Worm (Caenorhabditis elegans) whole organism, young adult: ENCODE data around the gene Y73B6BL.270.
"Not testable (repeated sequence)": the region's sequence is repeated elsewhere in the genome, so short reads cannot be mapped to it uniquely, and the experiment has no call there.

Experiments used
- F22D6.2 ChIP-seq: sonication (generic microtip); optimal IDR thresholded peaks from 2 replicates; lab custom pipeline; 2016; ENCODE audit warnings: mild to moderate bottlenecking, missing genetic modification characterization, missing compliant biosample characterization
- F49E8.2 ChIP-seq: sonication (generic microtip); optimal IDR thresholded peaks from 3 replicates; lab custom pipeline; 2017; ENCODE audit warnings: missing genetic modification characterization, mild to moderate bottlenecking, missing compliant biosample characterization, antibody characterized with exemption, moderate library complexity; ENCODE audit not compliant: insufficient read depth
- F52B5.7 ChIP-seq: sonication (generic microtip); optimal IDR thresholded peaks from 2 replicates; lab custom pipeline; 2016; ENCODE audit warnings: mild to moderate bottlenecking, missing genetic modification characterization, missing compliant biosample characterization
- bed-2 ChIP-seq: fragments of 200-800 bp; sonication (Bioruptor generic); IDR thresholded peaks from 2 replicates; pipeline ENCODE4 v1.3.6; 2022; ENCODE audit warnings: missing genetic modification reagents, missing genetic modification characterization, missing compliant biosample characterization
- ccch-3 ChIP-seq: fragments of 200-800 bp; sonication (Bioruptor generic); optimal IDR thresholded peaks from 2 replicates; lab custom pipeline; 2018; ENCODE audit warnings: mild to moderate bottlenecking, missing genetic modification characterization, missing compliant biosample characterization
- ceh-79 ChIP-seq: sonication (generic microtip); optimal IDR thresholded peaks from 2 replicates; lab custom pipeline; 2017; ENCODE audit warnings: mild to moderate bottlenecking, missing genetic modification characterization, missing compliant biosample characterization
- dpff-1 ChIP-seq: sonication (generic microtip); optimal IDR thresholded peaks from 2 replicates; lab custom pipeline; 2017; ENCODE audit warnings: mild to moderate bottlenecking, missing genetic modification characterization, missing compliant biosample characterization
- let-526 ChIP-seq: fragments of 200-800 bp; sonication (Bioruptor generic); IDR thresholded peaks from 2 replicates; pipeline ENCODE4 v1.3.6; 2022; ENCODE audit warnings: missing genetic modification reagents, missing genetic modification characterization, missing compliant biosample characterization
- unc-62 ChIP-seq: fragments of 150-350 bp; optimal IDR thresholded peaks from 2 replicates; lab custom pipeline; 2014; ENCODE audit warnings: missing biosample characterization, missing genetic modification reagents, missing genetic modification characterization
- ztf-28 ChIP-seq: fragments of 200-800 bp; sonication (Bioruptor generic); IDR thresholded peaks from 2 replicates; pipeline ENCODE4 v1.3.6; 2022; ENCODE audit warnings: missing genetic modification reagents, missing genetic modification characterization, missing compliant biosample characterization

- not testable (repeated sequence) for TF ChIP-seq ccch-3 (GFP tag; lab: Kevin White, UChicago); F49E8.2; ceh-79 (tag; lab: Kevin White, UChicago); F22D6.2; bed-2 (GFP tag; lab: Robert Waterston, UW); ztf-28; unc-62 (GFP tag; lab: Kevin White, UChicago); let-526 (GFP tag; lab: Robert Waterston, UW); F52B5.7 (tag; lab: Kevin White, UChicago); dpff-1 (tag; lab: Kevin White, UChicago)
Observed at ce11 chrIV:6347822-6348221, 17.3 kb upstream of the Y73B6BL.270 start.
